Fruit fly (Drosophila melanogaster): ENCODE data around the gene Uch-L5.

Gene Uch-L5

dm6 chr3L:9441907-9442479 lies 34.8 kb downstream of the Uch-L5 start, which contains the start of the genes Bet3 and Nf-YA (continued):
- TF ChIP-seq CG10654 (GFP tag; optimal IDR thresholded peaks at IDR 0.05), result peak; percentile 50
- TF ChIP-seq CG13624 (GFP tag; optimal IDR thresholded peaks at IDR 0.05), result peak; percentile 71
- peak; percentile 43 for TF ChIP-seq CG17612 (GFP tag; IDR thresholded peaks at IDR 0.05)
- TF ChIP-seq Abd-B (GFP tag; optimal IDR thresholded peaks at IDR 0.05), result peak; percentile 88
- TF ChIP-seq YL-1 (GFP tag; optimal IDR thresholded peaks at IDR 0.05), result peak; percentile 80
- TF ChIP-seq CG4282 (GFP tag; optimal IDR thresholded peaks at IDR 0.05), result peak; percentile 30
- TF ChIP-seq gsb-n (tag; optimal IDR thresholded peaks at IDR 0.05), result peak; percentile 26
- TF ChIP-seq Mrtf (GFP tag; IDR thresholded peaks at IDR 0.05), result peak; percentile 8; the same call in 2 of the 3 replicates
- peak; percentile 69 for TF ChIP-seq CG8944 (GFP tag; optimal IDR thresholded peaks at IDR 0.05)
- TF ChIP-seq bowl (GFP tag; IDR thresholded peaks at IDR 0.05), result no peak
- TF ChIP-seq CG32532 (GFP tag; IDR thresholded peaks at IDR 0.05), result peak; percentile 72
- peak; percentile 76 for TF ChIP-seq Rfx (GFP tag; IDR thresholded peaks at IDR 0.05)
- TF ChIP-seq CG17385 (GFP tag; optimal IDR thresholded peaks at IDR 0.05), result peak; percentile 8
- no peak for TF ChIP-seq CG10274 (GFP tag; optimal IDR thresholded peaks at IDR 0.05)
- no peak; the same call in 1 of the 2 replicates for TF ChIP-seq HLH3B (GFP tag; IDR thresholded peaks at IDR 0.05)
- TF ChIP-seq Ravus (GFP tag; IDR thresholded peaks at IDR 0.05), result no peak
- TF ChIP-seq CG2889 (GFP tag; IDR thresholded peaks at IDR 0.05), result no peak
- peak; percentile 10 for TF ChIP-seq CG15601 (tag; optimal IDR thresholded peaks at IDR 0.05)
- TF ChIP-seq repo (GFP tag; optimal IDR thresholded peaks at IDR 0.05), result no peak
- peak; percentile 63 for TF ChIP-seq CHES-1-like (GFP tag; optimal IDR thresholded peaks at IDR 0.05)
- TF ChIP-seq Vsx1 (GFP tag; optimal IDR thresholded peaks at IDR 0.05), result no peak
- no peak for TF ChIP-seq Mes4 (GFP tag; optimal IDR thresholded peaks at IDR 0.05)
- TF ChIP-seq lilli (GFP tag; optimal IDR thresholded peaks at IDR 0.05), result peak; percentile 70
- peak; percentile 39 for TF ChIP-seq CG15269 (tag; optimal IDR thresholded peaks at IDR 0.05)
- peak; percentile 71 for TF ChIP-seq sisA (GFP tag; IDR thresholded peaks at IDR 0.05)
- peak; percentile 54 for TF ChIP-seq gfzf (GFP tag; optimal IDR thresholded peaks at IDR 0.05)
- TF ChIP-seq her (GFP tag; optimal IDR thresholded peaks at IDR 0.05), result peak; percentile 36
- peak; percentile 61 for TF ChIP-seq phol (tag; optimal IDR thresholded peaks at IDR 0.05)
- TF ChIP-seq CG42726 (GFP tag; IDR thresholded peaks at IDR 0.05; ENCODE audit: partially characterized antibody), result peak; percentile 86
- TF ChIP-seq CoRest (tag; optimal IDR thresholded peaks at IDR 0.05), result peak; percentile 61
- TF ChIP-seq al (GFP tag; IDR thresholded peaks at IDR 0.05), result peak; percentile 59; the same call in 1 of the 2 replicates
- TF ChIP-seq HLHmδ (GFP tag; optimal IDR thresholded peaks at IDR 0.05), result no peak
- no peak for TF ChIP-seq CG17568 (GFP tag; optimal IDR thresholded peaks at IDR 0.05)
- TF ChIP-seq CG7556 (GFP tag; optimal IDR thresholded peaks at IDR 0.05), result no peak
- peak; percentile 28 for TF ChIP-seq CG18262 (tag; optimal IDR thresholded peaks at IDR 0.05)
- no peak for TF ChIP-seq ERR (GFP tag; optimal IDR thresholded peaks at IDR 0.05)
- peak; percentile 8 for TF ChIP-seq CG10431 (GFP tag; optimal IDR thresholded peaks at IDR 0.05)
- peak; percentile 59 for TF ChIP-seq CG14441 (GFP tag; IDR thresholded peaks at IDR 0.05)
- TF ChIP-seq bigmax (GFP tag; optimal IDR thresholded peaks at IDR 0.05), result peak; percentile 89
- no peak for TF ChIP-seq CG10321 (GFP tag; IDR thresholded peaks at IDR 0.05)
- peak; percentile 62 for TF ChIP-seq Dad (GFP tag; optimal IDR thresholded peaks at IDR 0.05)
- no peak for TF ChIP-seq CG11560 (tag; IDR thresholded peaks at IDR 0.05)
- peak; percentile 47 for TF ChIP-seq Dek (tag; optimal IDR thresholded peaks at IDR 0.05)
- TF ChIP-seq az2 (GFP tag; optimal IDR thresholded peaks at IDR 0.05), result peak; percentile 44
- TF ChIP-seq slou (GFP tag; optimal IDR thresholded peaks at IDR 0.05), result peak; percentile 41
- TF ChIP-seq Antp (GFP tag; optimal IDR thresholded peaks at IDR 0.05), result peak; percentile 61
- TF ChIP-seq ato (GFP tag; IDR thresholded peaks at IDR 0.05; ENCODE audit: partially characterized antibody), result peak; percentile 20; the same call in 1 of the 2 replicates
- TF ChIP-seq CG8924 (tag; optimal IDR thresholded peaks at IDR 0.05), result peak; percentile 5
- no peak for TF ChIP-seq CG18011 (GFP tag; optimal IDR thresholded peaks at IDR 0.05)
- TF ChIP-seq CG34422 (GFP tag; IDR thresholded peaks at IDR 0.05), result peak; percentile 67; the same call in 2 of the 3 replicates
